Worm (Caenorhabditis elegans): ENCODE data around the gene tos-1.

The tos-1 gene

ce11 chrV:9333316-9334048 lies 10.5 kb downstream of the tos-1 start, which contains the start of gene acl-14:
Gene acl-14, minus strand, starts transcription at chrV:9333631.
- TF ChIP-seq mep-1 (tag; optimal IDR thresholded peaks at IDR 0.05), result peak; percentile 13
- TF ChIP-seq mes-2 (tag; optimal IDR thresholded peaks at IDR 0.05; ENCODE audit: poor library complexity, severe bottlenecking), result peak; percentile 28
- TF ChIP-seq aha-1 (tag), result peak; percentile 82
- TF ChIP-seq daf-16 (GFP tag; optimal IDR thresholded peaks at IDR 0.05), result no peak
- TF ChIP-seq daf-16 (tag; optimal IDR thresholded peaks at IDR 0.05), result peak; percentile 34
- peak in 1 of 2 experiments; percentile 10 for TF ChIP-seq mdl-1 (tag; optimal IDR thresholded peaks at IDR 0.05)
- peak; percentile 30 for TF ChIP-seq hlh-30 (tag; optimal IDR thresholded peaks at IDR 0.05; ENCODE audit: insufficient read depth)
- peak in 1 of 2 experiments; percentile 36 for TF ChIP-seq unc-62 (GFP tag; optimal IDR thresholded peaks at IDR 0.05 in 1 of 2)
- TF ChIP-seq unc-62 (tag; optimal IDR thresholded peaks at IDR 0.05), result no peak
- peak; percentile 31; the same call in 1 of the 2 replicates for TF ChIP-seq dmd-6 (GFP tag; IDR thresholded peaks at IDR 0.05)
- TF ChIP-seq lin-38 (GFP tag; IDR thresholded peaks at IDR 0.05), result no peak
- no peak for TF ChIP-seq ZK546.5 (tag; optimal IDR thresholded peaks at IDR 0.05)
- TF ChIP-seq daf-19 (GFP tag; conservative IDR thresholded peaks at IDR 0.05), result no peak
- TF ChIP-seq Y5F2A.4 (GFP tag; optimal IDR thresholded peaks at IDR 0.05), result no peak
- no peak for TF ChIP-seq hlh-11 (tag; optimal IDR thresholded peaks at IDR 0.05)
- TF ChIP-seq nhr-28 (tag; optimal IDR thresholded peaks at IDR 0.05), result peak; percentile 64
- TF ChIP-seq ceh-62 (tag; optimal IDR thresholded peaks at IDR 0.05), result no peak
- no peak for TF ChIP-seq vab-7 (GFP tag; IDR thresholded peaks at IDR 0.05)

- TF ChIP-seq dve-1 (tag; optimal IDR thresholded peaks at IDR 0.05; ENCODE audit: insufficient read depth) (no peak), dmd-6 (GFP tag; IDR thresholded peaks at IDR 0.05) (peak; percentile 29), nhr-11 (tag; optimal IDR thresholded peaks at IDR 0.05) (peak; percentile 20), aha-1 (tag) (peak; percentile 95), unc-62 (GFP tag; optimal IDR thresholded peaks at IDR 0.05 in 1 of 2) (peak in 1 of 2 experiments; percentile 37), unc-62 (tag; optimal IDR thresholded peaks at IDR 0.05) (no peak), daf-16 (GFP tag; optimal IDR thresholded peaks at IDR 0.05) (no peak), daf-16 (tag; optimal IDR thresholded peaks at IDR 0.05) (peak; percentile 40), pha-4 (GFP tag; IDR thresholded peaks at IDR 0.05) (no peak), pha-4 (tag; optimal IDR thresholded peaks at IDR 0.05) (peak; percentile 77), set-16 (GFP tag; IDR thresholded peaks at IDR 0.05) (no peak), nhr-28 (tag; optimal IDR thresholded peaks at IDR 0.05) (peak; percentile 3)
Measured at ce11 chrV:9332611-9333315, 11.2 kb downstream of the tos-1 start.

- TF ChIP-seq R02D3.7 (tag; optimal IDR thresholded peaks at IDR 0.05) (no peak), daf-16 (GFP tag; optimal IDR thresholded peaks at IDR 0.05) (no peak), daf-16 (tag; optimal IDR thresholded peaks at IDR 0.05) (peak; percentile 74), aha-1 (tag) (peak; percentile 46), php-3 (GFP tag; IDR thresholded peaks at IDR 0.05) (no peak), hlh-30 (tag; optimal IDR thresholded peaks at IDR 0.05; ENCODE audit: insufficient read depth) (peak; percentile 8), nhr-28 (tag; optimal IDR thresholded peaks at IDR 0.05) (peak; percentile 97), T20F7.1 (GFP tag; optimal IDR thresholded peaks at IDR 0.05) (no peak), mes-2 (tag; optimal IDR thresholded peaks at IDR 0.05; ENCODE audit: poor library complexity, severe bottlenecking) (peak; percentile 0), ceh-32 (tag; optimal IDR thresholded peaks at IDR 0.05; ENCODE audit: poor library complexity) (no peak)
Measured at ce11 chrV:9329245-9329979, 14.6 kb downstream of the tos-1 start.

ce11 chrV:9328670-9329069 lies 15.3 kb downstream of the tos-1 start, which contains the start of gene K07B1.4:
Gene K07B1.4, plus strand, starts transcription at chrV:9328970.
- TF ChIP-seq daf-16 (GFP tag; optimal IDR thresholded peaks at IDR 0.05) (no peak), daf-16 (tag; optimal IDR thresholded peaks at IDR 0.05) (peak; percentile 24), nhr-76 (tag; optimal IDR thresholded peaks at IDR 0.05) (no peak)

All from whole organism, L4 larva.